Fruit fly (Drosophila melanogaster) whole organism, prepupa: ENCODE results near the gene CG7879.

Experiments used
- Blimp-1 ChIP-seq: fragments of 200-800 bp; sonication (Bioruptor generic); optimal IDR thresholded peaks from 3 replicates; lab custom pipeline; 2017; ENCODE audit warnings: missing biosample characterization, missing genetic modification characterization, mild to moderate bottlenecking, moderate library complexity, missing genetic modification reagents
- CG10631 ChIP-seq: fragments of 200-800 bp; sonication (Bioruptor generic); optimal IDR thresholded peaks from 2 replicates; lab custom pipeline; 2016; ENCODE audit warnings: missing biosample characterization, missing genetic modification characterization
- CG10669 ChIP-seq: fragments of 200-800 bp; sonication (Bioruptor generic); optimal IDR thresholded peaks from 3 replicates; lab custom pipeline; 2018; ENCODE audit warnings: missing biosample characterization, mild to moderate bottlenecking, missing genetic modification characterization, moderate library complexity
- CG11294 ChIP-seq: fragments of 200-800 bp; sonication (Bioruptor generic); IDR thresholded peaks from 2 replicates; pipeline ENCODE4 v1.3.6; 2022; ENCODE audit warnings: missing biosample characterization, missing genetic modification characterization
- CG11762 ChIP-seq: fragments of 200-800 bp; sonication (Bioruptor generic); optimal IDR thresholded peaks from 3 replicates; lab custom pipeline; 2016; ENCODE audit warnings: missing biosample characterization, missing genetic modification characterization; ENCODE audit not compliant: insufficient read depth
- CG11902 ChIP-seq: fragments of 200-800 bp; sonication (Bioruptor generic); optimal IDR thresholded peaks from 3 replicates; lab custom pipeline; 2016; ENCODE audit warnings: missing biosample characterization, missing genetic modification characterization
- CG1621 ChIP-seq: fragments of 200-800 bp; sonication (Bioruptor generic); optimal IDR thresholded peaks from 3 replicates; lab custom pipeline; 2018; ENCODE audit warnings: missing biosample characterization, mild to moderate bottlenecking, missing genetic modification characterization
- CG3032 ChIP-seq: fragments of 200-800 bp; optimal IDR thresholded peaks from 2 replicates; lab custom pipeline; 2019; ENCODE audit warnings: missing biosample characterization, mild to moderate bottlenecking, missing genetic modification characterization, moderate library complexity
- CG31627 ChIP-seq: fragments of 200-800 bp; sonication (Bioruptor generic); optimal IDR thresholded peaks from 3 replicates; lab custom pipeline; 2016; ENCODE audit warnings: missing biosample characterization, missing genetic modification characterization
- CG32006 ChIP-seq: fragments of 200-800 bp; sonication (Bioruptor generic); optimal IDR thresholded peaks from 3 replicates; lab custom pipeline; 2017; ENCODE audit warnings: missing biosample characterization, mild to moderate bottlenecking, missing genetic modification characterization
- CG4318 ChIP-seq: fragments of 200-800 bp; sonication (Bioruptor generic); optimal IDR thresholded peaks from 3 replicates; lab custom pipeline; 2017; ENCODE audit warnings: missing biosample characterization, mild to moderate bottlenecking, missing genetic modification characterization
- CG6163 ChIP-seq: fragments of 200-800 bp; sonication (Bioruptor generic); IDR thresholded peaks from 3 replicates; pipeline ENCODE4 v1.3.6; 2022; ENCODE audit warnings: missing biosample characterization, missing genetic modification characterization
- CG6276 ChIP-seq: fragments of 200-800 bp; sonication (Bioruptor generic); optimal IDR thresholded peaks from 2 replicates; lab custom pipeline; 2017; ENCODE audit warnings: missing biosample characterization, mild to moderate bottlenecking, missing genetic modification characterization
- CG6792 ChIP-seq: fragments of 200-800 bp; sonication (Bioruptor generic); optimal IDR thresholded peaks from 3 replicates; lab custom pipeline; 2016; ENCODE audit warnings: missing biosample characterization, missing genetic modification characterization
- CG6808 ChIP-seq: fragments of 200-800 bp; sonication (Bioruptor generic); optimal IDR thresholded peaks from 3 replicates; lab custom pipeline; 2017; ENCODE audit warnings: missing biosample characterization, missing genetic modification characterization, mild to moderate bottlenecking, moderate library complexity, missing genetic modification reagents
- CG7368 ChIP-seq: fragments of 200-800 bp; sonication (Bioruptor generic); optimal IDR thresholded peaks from 3 replicates; lab custom pipeline; 2016; ENCODE audit warnings: missing biosample characterization, missing genetic modification characterization
- CG8319 ChIP-seq: fragments of 200-800 bp; sonication (Bioruptor generic); optimal IDR thresholded peaks from 3 replicates; lab custom pipeline; 2016; ENCODE audit warnings: missing biosample characterization, missing genetic modification characterization
- CG8632 ChIP-seq: fragments of 200-800 bp; sonication (Bioruptor generic); optimal IDR thresholded peaks from 3 replicates; lab custom pipeline; 2016; ENCODE audit warnings: missing biosample characterization, missing genetic modification characterization
- CG9139 ChIP-seq: fragments of 200-800 bp; sonication (Bioruptor generic); optimal IDR thresholded peaks from 3 replicates; lab custom pipeline; 2017; ENCODE audit warnings: missing biosample characterization, mild to moderate bottlenecking, missing genetic modification characterization
- Eip75B ChIP-seq: fragments of 200-800 bp; sonication (Bioruptor generic); optimal IDR thresholded peaks from 3 replicates; lab custom pipeline; 2016; ENCODE audit warnings: missing biosample characterization, missing genetic modification characterization
- Eip78C ChIP-seq: fragments of 200-800 bp; sonication (Bioruptor generic); peaks from one replicate; lab custom pipeline; 2016; ENCODE audit warnings: missing biosample characterization, missing genetic modification characterization
- Ets96B ChIP-seq: fragments of 200-800 bp; optimal IDR thresholded peaks from 2 replicates; lab custom pipeline; 2019; ENCODE audit warnings: missing biosample characterization, mild to moderate bottlenecking, missing genetic modification characterization, moderate library complexity
- Hr39 ChIP-seq: fragments of 200-800 bp; sonication (Bioruptor generic); optimal IDR thresholded peaks from 2 replicates; lab custom pipeline; 2016; ENCODE audit warnings: missing biosample characterization, missing genetic modification characterization
- Hr4 ChIP-seq: fragments of 200-800 bp; sonication (Bioruptor generic); optimal IDR thresholded peaks from 3 replicates; lab custom pipeline; 2016; ENCODE audit warnings: missing biosample characterization, missing genetic modification characterization
- Lpt ChIP-seq: fragments of 200-800 bp; sonication (Bioruptor generic); optimal IDR thresholded peaks from 3 replicates; lab custom pipeline; 2016; ENCODE audit warnings: missing biosample characterization, missing genetic modification characterization
- Met ChIP-seq: fragments of 200-800 bp; sonication (Bioruptor generic); optimal IDR thresholded peaks from 3 replicates; lab custom pipeline; 2016; ENCODE audit warnings: missing biosample characterization, missing genetic modification characterization
- OdsH ChIP-seq: fragments of 200-800 bp; sonication (Bioruptor generic); optimal IDR thresholded peaks from 3 replicates; lab custom pipeline; 2016; ENCODE audit warnings: missing biosample characterization, missing genetic modification characterization
- Sox15 ChIP-seq: fragments of 200-800 bp; sonication (Bioruptor generic); optimal IDR thresholded peaks from 3 replicates; lab custom pipeline; 2016; ENCODE audit warnings: missing biosample characterization, missing genetic modification characterization
- acj6 ChIP-seq: fragments of 200-800 bp; sonication (Bioruptor generic); optimal IDR thresholded peaks from 3 replicates; lab custom pipeline; 2016; ENCODE audit warnings: missing biosample characterization, missing genetic modification characterization
- cyc ChIP-seq: fragments of 200-800 bp; sonication (Bioruptor generic); optimal IDR thresholded peaks from 3 replicates; lab custom pipeline; 2016; ENCODE audit warnings: missing biosample characterization, missing genetic modification characterization
- dac ChIP-seq: fragments of 200-800 bp; sonication (Bioruptor generic); optimal IDR thresholded peaks from 2 replicates; lab custom pipeline; 2017; ENCODE audit warnings: missing biosample characterization, mild to moderate bottlenecking, missing genetic modification characterization
- eg ChIP-seq: fragments of 200-800 bp; sonication (Bioruptor generic); IDR thresholded peaks from 3 replicates; pipeline ENCODE4 v1.3.6; 2022; ENCODE audit warnings: missing biosample characterization, missing genetic modification characterization
- esn ChIP-seq: fragments of 200-800 bp; sonication (Bioruptor generic); optimal IDR thresholded peaks from 2 replicates; lab custom pipeline; 2016; ENCODE audit warnings: missing biosample characterization, mild to moderate bottlenecking, missing genetic modification characterization, moderate library complexity
- fkh ChIP-seq: fragments of 200-800 bp; sonication (Bioruptor generic); optimal IDR thresholded peaks from 3 replicates; lab custom pipeline; 2017; ENCODE audit warnings: missing biosample characterization, mild to moderate bottlenecking, missing genetic modification characterization, moderate library complexity
- lz ChIP-seq: fragments of 200-800 bp; sonication (Bioruptor generic); optimal IDR thresholded peaks from 3 replicates; lab custom pipeline; 2016; ENCODE audit warnings: missing biosample characterization, missing genetic modification characterization
- pdm3 ChIP-seq: fragments of 200-800 bp; sonication (Bioruptor generic); optimal IDR thresholded peaks from 3 replicates; lab custom pipeline; 2016; ENCODE audit warnings: missing biosample characterization, missing genetic modification characterization
- spab ChIP-seq: fragments of 200-800 bp; sonication (Bioruptor generic); optimal IDR thresholded peaks from 2 replicates; lab custom pipeline; 2017; ENCODE audit warnings: missing biosample characterization, mild to moderate bottlenecking, missing genetic modification characterization, missing genetic modification reagents
- svp ChIP-seq: fragments of 200-800 bp; sonication (Bioruptor generic); peaks from one replicate; lab custom pipeline; 2016; ENCODE audit warnings: missing biosample characterization, missing genetic modification characterization

The CG7879 gene

DNA sequence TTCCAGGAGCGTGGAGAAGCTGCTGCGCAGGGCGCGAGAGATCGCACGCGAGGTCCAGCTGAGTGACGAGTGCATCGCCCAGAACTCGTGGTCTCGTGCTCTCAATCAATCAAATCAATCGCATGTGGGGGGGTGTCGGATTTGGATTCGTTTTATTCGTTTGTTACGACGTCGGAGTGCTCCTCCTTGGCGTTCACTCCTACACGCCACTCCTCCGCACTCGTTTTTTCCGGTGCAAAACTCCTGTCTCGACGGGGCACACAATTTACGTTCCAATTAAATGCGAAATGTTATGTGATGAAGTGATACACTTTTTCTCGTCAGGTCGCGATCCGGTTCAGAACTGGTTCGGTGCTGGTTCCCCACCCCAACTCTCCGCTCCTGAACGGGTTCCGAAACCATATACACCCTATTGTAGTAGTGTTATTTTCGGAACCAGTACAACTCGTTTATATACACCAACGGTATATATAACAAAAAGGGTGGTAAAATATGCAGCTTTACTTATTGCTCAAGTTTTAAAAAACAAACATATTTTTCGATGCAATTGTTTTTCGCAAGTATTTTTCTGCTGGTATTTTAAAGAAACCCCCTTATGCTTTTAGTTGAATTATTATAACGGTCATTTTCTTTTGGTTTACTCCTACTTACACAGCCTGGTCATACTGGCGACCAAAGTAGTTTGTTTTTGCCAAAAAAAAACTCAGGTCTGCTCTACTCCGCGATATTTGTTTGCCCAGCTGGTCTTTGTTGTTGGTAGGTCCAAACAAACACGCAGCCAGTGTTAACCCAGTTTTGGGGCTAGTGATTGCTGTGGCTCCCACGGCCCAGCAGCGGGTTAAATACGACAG is 31.7 kb downstream of the CG7879 start, which contains the start of the genes CG12091 and pns (continued):
- TF ChIP-seq Met (GFP tag; lab: Kevin White, UChicago) = no peak
- peak; percentile 39 for TF ChIP-seq CG7368 (GFP tag; lab: Kevin White, UChicago)
- no peak for TF ChIP-seq acj6
- no peak for TF ChIP-seq CG11762 (GFP tag; lab: Kevin White, UChicago)
- TF ChIP-seq Eip75B (GFP tag; lab: Kevin White, UChicago) = peak; percentile 66
- TF ChIP-seq CG1621 (tag; lab: Kevin White, UChicago) = no peak
- TF ChIP-seq CG6163 = peak; percentile 70; the same call in 2 of the 3 replicates
- peak; percentile 60 for TF ChIP-seq CG31627
- no peak for TF ChIP-seq spab
- peak; percentile 33 for TF ChIP-seq CG6792
- peak; percentile 95 for TF ChIP-seq fkh (GFP tag; lab: Kevin White, UChicago)
- peak; percentile 88 for TF ChIP-seq Eip78C (GFP tag; lab: Kevin White, UChicago)
- TF ChIP-seq CG6276 (GFP tag; lab: Kevin White, UChicago) = no peak
- TF ChIP-seq Lpt (GFP tag; lab: Kevin White, UChicago) = peak; percentile 21

DNA sequence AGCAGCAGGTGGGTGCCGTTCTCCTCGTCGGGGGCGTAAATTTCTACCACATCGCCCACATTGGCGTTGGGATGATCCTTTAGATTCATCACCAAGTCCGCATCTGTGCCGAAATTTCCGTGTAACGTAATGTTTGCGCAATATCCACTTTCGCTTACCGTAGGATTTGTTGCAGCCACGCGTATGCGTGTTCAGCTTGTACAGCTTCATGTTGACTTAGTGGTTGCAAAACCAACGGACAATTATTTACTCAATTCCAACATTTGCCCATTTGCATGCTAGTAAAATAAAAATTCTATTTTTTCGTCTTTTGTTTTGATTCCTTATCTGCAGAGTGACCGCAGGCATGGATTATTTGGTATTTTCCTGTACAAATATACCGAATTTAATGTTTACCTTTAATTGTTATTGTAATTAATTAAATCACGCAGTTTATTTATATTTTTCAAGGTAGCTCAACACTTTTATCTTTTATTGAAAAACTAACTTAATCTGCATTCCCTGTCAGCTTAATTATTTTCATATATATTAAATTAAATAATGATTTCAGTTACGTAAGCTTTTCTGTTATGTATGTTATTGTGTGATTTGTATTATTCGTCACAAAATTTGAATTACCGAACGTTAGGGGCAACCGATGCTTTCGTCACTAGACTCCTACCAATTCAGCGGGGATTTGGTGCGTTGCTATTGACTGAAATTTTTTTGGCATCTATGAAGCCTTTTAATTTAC is 34.5 kb downstream of the CG7879 start, which contains the start of gene Iml1:
TSS of gene Iml1 (minus strand) at position 336 of the 733 bp plus-strand sequence.
- TF ChIP-seq fkh (GFP tag; lab: Kevin White, UChicago) (peak; percentile 41), svp (GFP tag; lab: Kevin White, UChicago) (peak; percentile 63), esn (GFP tag; lab: Kevin White, UChicago) (peak; percentile 43), lz (GFP tag; lab: Kevin White, UChicago) (peak; percentile 18), CG10631 (no peak)
- TF ChIP-seq, all 60 proteins: peak for 4

DNA sequence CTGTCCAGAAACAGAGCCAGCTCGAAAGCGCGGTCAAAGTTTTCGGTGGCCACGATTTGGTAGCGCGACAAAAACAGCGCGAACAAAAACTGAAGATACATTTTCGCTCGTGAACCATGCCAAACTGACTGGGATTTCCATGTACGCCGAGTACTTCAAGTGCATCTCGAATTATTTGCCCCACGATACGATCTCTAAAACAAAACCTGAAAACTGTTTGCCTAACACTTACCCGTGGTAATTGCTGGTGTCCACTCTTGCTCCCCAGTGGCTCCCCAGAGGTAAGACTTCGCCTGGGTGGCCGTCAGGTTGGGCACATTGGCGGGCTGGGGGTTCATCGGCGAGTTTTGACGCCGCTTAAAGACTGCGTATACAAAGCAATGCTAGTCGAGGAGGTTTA is 37.2 kb downstream of the CG7879 start, which contains the start of gene Ir62a:
TSS of gene Ir62a (minus strand) at position 101 of the 400 bp plus-strand sequence.
- TF ChIP-seq CG32006 (GFP tag; lab: Kevin White, UChicago) = no peak
- no peak for TF ChIP-seq Blimp-1 (GFP tag; lab: Kevin White, UChicago)
- TF ChIP-seq CG4318 (GFP tag; lab: Kevin White, UChicago) = no peak
- TF ChIP-seq acj6 = no peak
- TF ChIP-seq CG6808 (GFP tag; lab: Kevin White, UChicago) = no peak
- no peak for TF ChIP-seq Hr4
- no peak for TF ChIP-seq Hr39 (GFP tag; lab: Kevin White, UChicago)

DNA sequence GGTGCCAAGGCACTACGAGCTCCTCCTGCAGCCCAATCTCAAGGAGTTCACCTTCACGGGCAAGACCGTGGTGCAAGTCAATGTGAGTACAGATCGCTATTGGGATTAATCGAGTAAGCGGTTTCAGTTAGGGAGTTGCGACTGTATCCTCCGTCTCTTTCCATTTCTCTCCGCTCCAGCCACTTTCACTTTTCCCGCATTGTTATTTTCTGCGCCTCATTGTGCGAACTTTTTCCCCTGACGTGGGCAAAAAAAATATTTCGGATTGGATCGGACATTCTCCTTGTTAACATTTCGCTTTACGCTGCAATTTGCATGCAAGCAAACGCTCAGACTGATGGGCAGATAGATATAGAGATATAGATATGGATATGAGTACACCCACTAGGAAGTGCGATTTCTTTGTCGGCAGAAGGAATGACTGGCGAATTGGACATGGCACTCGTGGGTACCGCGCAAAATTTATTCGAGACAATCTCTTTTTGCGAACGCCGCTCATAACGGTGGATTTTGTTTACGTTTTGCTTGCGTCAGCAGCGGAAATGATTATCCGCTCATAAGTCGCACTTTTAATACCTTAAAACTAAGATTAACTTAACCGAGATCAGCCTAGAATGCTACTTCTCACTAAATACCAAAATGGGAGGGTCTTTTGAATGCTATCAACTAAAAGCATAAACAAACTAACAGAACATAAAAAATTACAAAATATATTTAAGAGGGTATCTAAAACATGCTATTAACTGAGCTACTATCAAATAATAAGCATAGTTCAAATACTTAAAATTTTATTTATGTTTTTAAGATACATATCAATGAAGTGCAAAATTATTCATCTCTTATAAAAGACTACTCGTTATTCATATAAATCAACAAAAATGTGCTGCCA is 49.4 kb downstream of the CG7879 start:
- TF ChIP-seq eg (GFP tag; lab: Robert Waterston, UW) = peak; percentile 43; the same call in 1 of the 3 replicates
- TF ChIP-seq CG6792 = peak; percentile 5
- no peak for TF ChIP-seq dac (GFP tag; lab: Kevin White, UChicago)
- TF ChIP-seq CG3032 (tag; lab: Kevin White, UChicago) = no peak
- TF ChIP-seq Ets96B (tag; lab: Kevin White, UChicago) = no peak
- TF ChIP-seq CG8632 (GFP tag; lab: Kevin White, UChicago) = no peak
- peak; percentile 93 for TF ChIP-seq Blimp-1 (GFP tag; lab: Kevin White, UChicago)
- peak; percentile 10 for TF ChIP-seq spab
- no peak for TF ChIP-seq CG6808 (GFP tag; lab: Kevin White, UChicago)
- TF ChIP-seq OdsH = no peak
- peak; percentile 15 for TF ChIP-seq CG8319 (GFP tag; lab: Kevin White, UChicago)
- TF ChIP-seq CG10669 = no peak
- TF ChIP-seq CG9139 (GFP tag; lab: Kevin White, UChicago) = no peak
- TF ChIP-seq CG11762 (GFP tag; lab: Kevin White, UChicago) = peak; percentile 40
- no peak for TF ChIP-seq pdm3 (GFP tag; lab: Kevin White, UChicago)
- no peak for TF ChIP-seq CG1621 (tag; lab: Kevin White, UChicago)
- no peak for TF ChIP-seq acj6
- TF ChIP-seq Sox15 = no peak
- peak; percentile 51 for TF ChIP-seq cyc (GFP tag; lab: Kevin White, UChicago)
- TF ChIP-seq CG11902 (GFP tag; lab: Kevin White, UChicago) = peak; percentile 45
- TF ChIP-seq Eip78C (GFP tag; lab: Kevin White, UChicago) = no peak
- no peak for TF ChIP-seq CG11294 (GFP tag; lab: Robert Waterston, UW)
- TF ChIP-seq CG6276 (GFP tag; lab: Kevin White, UChicago) = peak; percentile 48
- TF ChIP-seq esn (GFP tag; lab: Kevin White, UChicago) = peak; percentile 60
- peak; percentile 82 for TF ChIP-seq svp (GFP tag; lab: Kevin White, UChicago)
- TF ChIP-seq, all 60 proteins: peak for 11
